Fruit fly (Drosophila melanogaster) whole organism, embryonic: ENCODE measurements around the gene dpr14.
A peak's percentile ranks its signal among the peaks of the same experiment; 100 is the strongest.

Source experiments
- Asciz ChIP-seq: fragments of 200-800 bp; sonication (Bioruptor generic); optimal IDR thresholded peaks from 2 replicates; lab custom pipeline; 2017; ENCODE audit warnings: missing biosample characterization, mild to moderate bottlenecking, missing genetic modification characterization, missing genetic modification reagents
- BEAF-32 ChIP-seq: fragments of 200-800 bp; sonication (Bioruptor generic); optimal IDR thresholded peaks from 3 replicates; lab custom pipeline; 2017; ENCODE audit warnings: missing biosample characterization, missing genetic modification characterization, mild to moderate bottlenecking, moderate library complexity, missing genetic modification reagents
- Bgb ChIP-seq: fragments of 200-800 bp; sonication (Bioruptor generic); IDR thresholded peaks from 2 replicates; pipeline ENCODE4 v1.3.6; 2022; ENCODE audit warnings: missing biosample characterization, missing genetic modification characterization; ENCODE audit not compliant: partially characterized antibody
- CG12236 ChIP-seq: fragments of 200-800 bp; sonication (Bioruptor generic); optimal IDR thresholded peaks from 2 replicates; lab custom pipeline; 2016; ENCODE audit warnings: missing biosample characterization, missing genetic modification characterization
- CG1233 ChIP-seq: fragments of 200-800 bp; sonication (Bioruptor generic); optimal IDR thresholded peaks from 4 replicates; lab custom pipeline; 2018; ENCODE audit warnings: missing biosample characterization, mild to moderate bottlenecking, missing genetic modification characterization
- CG13424 ChIP-seq: fragments of 200-800 bp; sonication (Bioruptor generic); optimal IDR thresholded peaks from 2 replicates; lab custom pipeline; 2019; ENCODE audit warnings: missing biosample characterization, mild to moderate bottlenecking, missing genetic modification characterization, moderate library complexity
- CG15696 ChIP-seq: fragments of 200-800 bp; sonication (Bioruptor generic); optimal IDR thresholded peaks from 2 replicates; lab custom pipeline; 2019; ENCODE audit warnings: missing biosample characterization, mild to moderate bottlenecking, missing genetic modification characterization, moderate library complexity
- CG16813 ChIP-seq: fragments of 200-800 bp; sonication (Bioruptor generic); IDR thresholded peaks from 3 replicates; pipeline ENCODE4 v1.3.6; 2022; ENCODE audit warnings: missing biosample characterization, missing genetic modification characterization; ENCODE audit not compliant: partially characterized antibody
- CG17802 ChIP-seq: fragments of 200-800 bp; sonication (Bioruptor generic); optimal IDR thresholded peaks from 2 replicates; lab custom pipeline; 2018; ENCODE audit warnings: missing biosample characterization, mild to moderate bottlenecking, missing genetic modification characterization, moderate library complexity
- CG32532 ChIP-seq: fragments of 200-800 bp; sonication (Bioruptor generic); IDR thresholded peaks from 2 replicates; pipeline ENCODE4 v1.3.6; 2022; ENCODE audit warnings: missing biosample characterization, missing genetic modification characterization
- CG32772 ChIP-seq: fragments of 200-800 bp; sonication (Bioruptor generic); IDR thresholded peaks from 2 replicates; pipeline ENCODE4 v1.3.6; 2022; ENCODE audit warnings: missing biosample characterization, missing genetic modification characterization
- CG33557 ChIP-seq: fragments of 200-800 bp; sonication (Bioruptor generic); optimal IDR thresholded peaks from 2 replicates; lab custom pipeline; 2019; ENCODE audit warnings: missing biosample characterization, mild to moderate bottlenecking, missing genetic modification characterization, moderate library complexity
- CG34376 ChIP-seq: fragments of 200-800 bp; sonication (Bioruptor generic); optimal IDR thresholded peaks from 2 replicates; lab custom pipeline; 2018; ENCODE audit warnings: missing biosample characterization, mild to moderate bottlenecking, missing genetic modification characterization
- CG4424 ChIP-seq: fragments of 200-800 bp; sonication (Bioruptor generic); optimal IDR thresholded peaks from 3 replicates; lab custom pipeline; 2016; ENCODE audit warnings: missing biosample characterization, missing genetic modification characterization
- CG4820 ChIP-seq: fragments of 200-800 bp; sonication (Bioruptor generic); optimal IDR thresholded peaks from 3 replicates; lab custom pipeline; 2016; ENCODE audit warnings: missing biosample characterization, missing genetic modification characterization
- CG8359 ChIP-seq: fragments of 200-800 bp; sonication (Bioruptor generic); optimal IDR thresholded peaks from 2 replicates; lab custom pipeline; 2017; ENCODE audit warnings: missing biosample characterization, mild to moderate bottlenecking, missing genetic modification characterization, borderline replicate concordance
- CoRest ChIP-seq: fragments of 200-800 bp; sonication (Bioruptor generic); optimal IDR thresholded peaks from 3 replicates; lab custom pipeline; 2018; ENCODE audit warnings: missing biosample characterization, mild to moderate bottlenecking, missing genetic modification characterization, moderate library complexity
- Deaf1 ChIP-seq: fragments of 200-800 bp; optimal IDR thresholded peaks from 3 replicates; lab custom pipeline; 2019; ENCODE audit warnings: missing biosample characterization, mild to moderate bottlenecking, missing genetic modification characterization, moderate library complexity
- Dek ChIP-seq: fragments of 200-800 bp; sonication (Bioruptor generic); optimal IDR thresholded peaks from 3 replicates; lab custom pipeline; 2019; ENCODE audit warnings: missing biosample characterization, mild to moderate bottlenecking, missing genetic modification characterization, moderate library complexity
- Elba2 ChIP-seq: fragments of 200-800 bp; sonication (Bioruptor generic); optimal IDR thresholded peaks from 3 replicates; lab custom pipeline; 2016; ENCODE audit warnings: missing biosample characterization, missing genetic modification characterization
- H2.0 ChIP-seq: fragments of 200-800 bp; sonication (Bioruptor generic); IDR thresholded peaks from 2 replicates; pipeline ENCODE4 v1.3.6; 2022; ENCODE audit warnings: missing biosample characterization, missing genetic modification characterization
- Hr3 ChIP-seq: fragments of 200-800 bp; sonication (Bioruptor generic); optimal IDR thresholded peaks from 3 replicates; lab custom pipeline; 2016; ENCODE audit warnings: missing biosample characterization, missing genetic modification characterization
- Jarid2 ChIP-seq: fragments of 200-800 bp; sonication (Bioruptor generic); optimal IDR thresholded peaks from 3 replicates; lab custom pipeline; 2017; ENCODE audit warnings: mild to moderate bottlenecking, missing biosample characterization, missing genetic modification reagents, missing genetic modification characterization
- Nf-YB ChIP-seq: fragments of 200-800 bp; sonication (Bioruptor generic); optimal IDR thresholded peaks from 3 replicates; lab custom pipeline; 2019; ENCODE audit warnings: missing biosample characterization, mild to moderate bottlenecking, missing genetic modification characterization, moderate library complexity
- YL-1 ChIP-seq: fragments of 200-800 bp; sonication (Bioruptor generic); optimal IDR thresholded peaks from 3 replicates; lab custom pipeline; 2017; ENCODE audit warnings: missing biosample characterization, mild to moderate bottlenecking, missing genetic modification characterization
- ab ChIP-seq: fragments of 200-800 bp; sonication (Bioruptor generic); optimal IDR thresholded peaks from 2 replicates; lab custom pipeline; 2016; ENCODE audit warnings: missing biosample characterization, missing genetic modification characterization
- abd-A ChIP-seq: fragments of 200-800 bp; sonication (Bioruptor generic); optimal IDR thresholded peaks from 3 replicates; lab custom pipeline; 2019; ENCODE audit warnings: missing biosample characterization, mild to moderate bottlenecking, missing genetic modification characterization, moderate library complexity
- al ChIP-seq: fragments of 200-800 bp; sonication (Bioruptor generic); IDR thresholded peaks from 2 replicates; pipeline ENCODE4 v1.3.6; 2022; ENCODE audit warnings: missing biosample characterization, missing genetic modification characterization
- cato ChIP-seq: fragments of 200-800 bp; sonication (Bioruptor generic); optimal IDR thresholded peaks from 2 replicates; lab custom pipeline; 2016; ENCODE audit warnings: missing biosample characterization, missing genetic modification characterization, borderline replicate concordance
- chif ChIP-seq, 2 experiments: fragments of 200-800 bp; sonication (Bioruptor generic); optimal IDR thresholded peaks; 3 replicates each; lab custom pipeline; 2016; ENCODE audit warnings: missing biosample characterization in 2 of 2, missing genetic modification characterization in 2 of 2
- chinmo ChIP-seq: fragments of 200-800 bp; sonication (Bioruptor generic); IDR thresholded peaks from 4 replicates; pipeline ENCODE4 v1.3.6; 2022; ENCODE audit warnings: missing biosample characterization, missing genetic modification characterization; ENCODE audit not compliant: partially characterized antibody
- chm ChIP-seq: fragments of 200-800 bp; sonication (Bioruptor generic); IDR thresholded peaks from 2 replicates; pipeline ENCODE4 v1.3.6; 2022; ENCODE audit warnings: missing biosample characterization, missing genetic modification characterization
- dan ChIP-seq: fragments of 200-800 bp; sonication (Bioruptor generic); IDR thresholded peaks from 2 replicates; pipeline ENCODE4 v1.3.6; 2022; ENCODE audit warnings: missing biosample characterization, missing genetic modification characterization
- eyg ChIP-seq: fragments of 200-800 bp; sonication (Bioruptor generic); optimal IDR thresholded peaks from 3 replicates; lab custom pipeline; 2016; ENCODE audit warnings: missing biosample characterization, missing genetic modification characterization
- gcm2 ChIP-seq: fragments of 200-800 bp; sonication (Bioruptor generic); optimal IDR thresholded peaks from 2 replicates; lab custom pipeline; 2016; ENCODE audit warnings: missing biosample characterization, missing genetic modification characterization
- gsb-n ChIP-seq: fragments of 200-800 bp; sonication (Bioruptor generic); optimal IDR thresholded peaks from 3 replicates; lab custom pipeline; 2018; ENCODE audit warnings: missing biosample characterization, mild to moderate bottlenecking, missing genetic modification characterization
- lmd ChIP-seq: fragments of 200-800 bp; sonication (Bioruptor generic); IDR thresholded peaks from 2 replicates; pipeline ENCODE4 v1.3.6; 2022; ENCODE audit warnings: missing biosample characterization, missing genetic modification characterization
- maf-S ChIP-seq: fragments of 200-800 bp; sonication (Bioruptor generic); optimal IDR thresholded peaks from 2 replicates; lab custom pipeline; 2016; ENCODE audit warnings: missing biosample characterization, missing genetic modification characterization
- mirr ChIP-seq: fragments of 200-800 bp; sonication (Bioruptor generic); optimal IDR thresholded peaks from 3 replicates; lab custom pipeline; 2018; ENCODE audit warnings: missing biosample characterization, mild to moderate bottlenecking, missing genetic modification characterization
- pfk ChIP-seq: fragments of 200-800 bp; sonication (Bioruptor generic); optimal IDR thresholded peaks from 2 replicates; lab custom pipeline; 2018; ENCODE audit warnings: missing biosample characterization, mild to moderate bottlenecking, missing genetic modification characterization, moderate library complexity
- sens-2 ChIP-seq: fragments of 200-800 bp; sonication (Bioruptor generic); IDR thresholded peaks from 2 replicates; pipeline ENCODE4 v1.3.6; 2022; ENCODE audit warnings: missing biosample characterization, missing genetic modification characterization
- seq ChIP-seq: fragments of 200-800 bp; sonication (Bioruptor generic); IDR thresholded peaks from 2 replicates; pipeline ENCODE4 v1.3.6; 2022; ENCODE audit warnings: missing biosample characterization, missing genetic modification characterization
- sug ChIP-seq: fragments of 200-800 bp; optimal IDR thresholded peaks from 2 replicates; lab custom pipeline; 2019; ENCODE audit warnings: missing biosample characterization, mild to moderate bottlenecking, missing genetic modification characterization, moderate library complexity
- twi ChIP-seq: fragments of 200-800 bp; optimal IDR thresholded peaks from 2 replicates; lab custom pipeline; 2019; ENCODE audit warnings: missing biosample characterization, mild to moderate bottlenecking, missing genetic modification characterization, moderate library complexity
- unc-4 ChIP-seq: fragments of 200-800 bp; sonication (Bioruptor generic); IDR thresholded peaks from 2 replicates; pipeline ENCODE4 v1.3.6; 2022; ENCODE audit warnings: missing biosample characterization, missing genetic modification characterization; ENCODE audit not compliant: partially characterized antibody
- vfl ChIP-seq: fragments of 200-800 bp; sonication (Bioruptor generic); optimal IDR thresholded peaks from 2 replicates; lab custom pipeline; 2016; ENCODE audit warnings: missing biosample characterization, missing genetic modification characterization
- vnd ChIP-seq: fragments of 200-800 bp; sonication (Bioruptor generic); IDR thresholded peaks from 3 replicates; pipeline ENCODE4 v1.3.6; 2022; ENCODE audit warnings: missing biosample characterization, missing genetic modification characterization; ENCODE audit not compliant: partially characterized antibody
- wdn ChIP-seq: fragments of 200-800 bp; sonication (Bioruptor generic); IDR thresholded peaks from 2 replicates; pipeline ENCODE4 v1.3.6; 2022; ENCODE audit warnings: missing biosample characterization, missing genetic modification characterization
- zfh2 ChIP-seq: fragments of 200-800 bp; sonication (Bioruptor generic); optimal IDR thresholded peaks from 2 replicates; lab custom pipeline; 2016; ENCODE audit warnings: missing biosample characterization, missing genetic modification characterization

Gene dpr14

DNA sequence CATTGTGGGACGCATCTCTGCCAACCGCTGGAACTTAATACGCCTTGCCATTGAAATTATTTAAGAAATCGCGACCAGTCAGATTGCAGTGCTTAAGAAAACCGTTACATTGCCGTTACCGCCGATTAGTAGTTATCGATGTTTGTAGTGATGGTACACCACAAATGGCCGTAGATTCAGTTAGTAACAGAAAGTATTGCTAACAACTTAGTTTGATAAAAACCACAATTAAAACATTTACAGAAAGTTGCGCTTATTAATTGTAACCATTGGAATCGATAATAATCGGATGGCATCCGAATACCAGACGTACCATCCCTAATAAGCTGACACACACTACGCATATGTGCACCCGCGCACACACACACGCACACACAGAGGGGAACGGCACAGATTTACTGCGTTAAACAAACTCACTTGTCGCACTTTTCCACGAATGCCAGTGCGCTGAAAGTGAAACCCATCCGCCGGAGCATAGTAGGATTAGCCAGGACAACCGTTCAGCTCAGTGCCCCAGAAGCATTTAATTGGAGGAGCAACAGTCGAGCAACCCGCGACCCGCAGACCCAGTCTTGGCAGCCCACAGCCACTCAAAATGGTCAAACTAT is 12.1 kb upstream of the dpr14 start, which contains the start of the genes hdm and Ykt6 (continued):
- peak; percentile 96 for TF ChIP-seq vnd
- TF ChIP-seq CG4424 = peak; percentile 74
- peak; percentile 87; the same call in 3 of the 4 replicates for TF ChIP-seq chinmo (GFP tag; lab: Robert Waterston, UW)
- TF ChIP-seq Nf-YB (GFP tag; lab: Kevin White, UChicago) = peak; percentile 47
- TF ChIP-seq CG32532 (GFP tag; lab: Robert Waterston, UW) = peak; percentile 85
- peak; percentile 78 for TF ChIP-seq CoRest
- peak; percentile 56 for TF ChIP-seq cato
- TF ChIP-seq gcm2 (GFP tag; lab: Kevin White, UChicago) = no peak
- TF ChIP-seq CG12236 (GFP tag; lab: Kevin White, UChicago) = peak; percentile 34
- TF ChIP-seq Bgb (GFP tag; lab: Robert Waterston, UW) = peak; percentile 95
- peak; percentile 51 for TF ChIP-seq gsb-n (tag; lab: Kevin White, UChicago)
- peak; percentile 68 for TF ChIP-seq twi (tag; lab: Kevin White, UChicago)
- TF ChIP-seq al (GFP tag; lab: Robert Waterston, UW) = peak; percentile 75; the same call in 1 of the 2 replicates
- TF ChIP-seq pfk = peak; percentile 17
- TF ChIP-seq H2.0 (GFP tag; lab: Robert Waterston, UW) = peak; percentile 83
- TF ChIP-seq unc-4 = peak; percentile 97
- TF ChIP-seq wdn (GFP tag; lab: Robert Waterston, UW) = peak; percentile 81
- TF ChIP-seq maf-S (GFP tag; lab: Kevin White, UChicago) = peak; percentile 53
- TF ChIP-seq Dek (tag; lab: Kevin White, UChicago) = peak; percentile 59
- TF ChIP-seq Deaf1 (tag; lab: Kevin White, UChicago) = peak; percentile 60
- TF ChIP-seq YL-1 (GFP tag; lab: Kevin White, UChicago) = peak; percentile 57
- no peak; the same call in 1 of the 2 replicates for TF ChIP-seq chm
- TF ChIP-seq CG32772 (GFP tag; lab: Robert Waterston, UW) = peak; percentile 50; the same call in 1 of the 2 replicates
- no peak for TF ChIP-seq Jarid2
- TF ChIP-seq BEAF-32 (GFP tag; lab: Kevin White, UChicago) = peak; percentile 95
- no peak; the same call in none of the 2 replicates for TF ChIP-seq lmd (GFP tag; lab: Robert Waterston, UW)
- no peak for TF ChIP-seq dan (GFP tag; lab: Robert Waterston, UW)
- peak; percentile 82 for TF ChIP-seq CG13424 (tag; lab: Kevin White, UChicago)
- TF ChIP-seq CG16813 (GFP tag; lab: Robert Waterston, UW) = peak; percentile 95
- TF ChIP-seq Asciz (GFP tag; lab: Kevin White, UChicago) = no peak
- peak; percentile 66 for TF ChIP-seq CG33557
- TF ChIP-seq zfh2 (GFP tag; lab: Kevin White, UChicago) = peak; percentile 83
- TF ChIP-seq Hr3 (GFP tag; lab: Kevin White, UChicago) = peak; percentile 46
- TF ChIP-seq Elba2 (GFP tag; lab: Kevin White, UChicago) = peak; percentile 5
- TF ChIP-seq abd-A = no peak
- peak; percentile 37 for TF ChIP-seq vfl (GFP tag; lab: Kevin White, UChicago)
- no peak for TF ChIP-seq ab (GFP tag; lab: Kevin White, UChicago)
- TF ChIP-seq CG4820 (GFP tag; lab: Kevin White, UChicago) = peak; percentile 76
- TF ChIP-seq CG8359 (GFP tag; lab: Kevin White, UChicago) = peak; percentile 30
- TF ChIP-seq CG15696 (tag; lab: Kevin White, UChicago) = peak; percentile 80
- TF ChIP-seq eyg (GFP tag; lab: Kevin White, UChicago) = peak; percentile 61
- peak; percentile 68 to 81 for TF ChIP-seq chif (GFP tag; optimal IDR thresholded peaks at IDR 0.05; lab: Kevin White, UChicago)
- TF ChIP-seq sens-2 (GFP tag; lab: Robert Waterston, UW) = peak; percentile 81
- TF ChIP-seq CG1233 (GFP tag; lab: Kevin White, UChicago) = peak; percentile 56
- peak; percentile 68 for TF ChIP-seq seq (GFP tag; lab: Robert Waterston, UW)
- TF ChIP-seq CG34376 (GFP tag; lab: Kevin White, UChicago) = peak; percentile 62
- peak; percentile 17 for TF ChIP-seq CG17802
- TF ChIP-seq sug (tag; lab: Kevin White, UChicago) = peak; percentile 72
- no peak for TF ChIP-seq mirr (GFP tag; lab: Kevin White, UChicago)
